Fruit fly (Drosophila melanogaster) whole organism, embryonic: ENCODE data around the gene opa.

ENCODE experiments used
- CG10959 ChIP-seq: fragments of 200-800 bp; sonication (Bioruptor generic); IDR thresholded peaks from 2 replicates; pipeline ENCODE4 v1.3.6; 2022; ENCODE audit warnings: missing biosample characterization, missing genetic modification characterization
- CG13123 ChIP-seq: fragments of 200-800 bp; sonication (Bioruptor generic); optimal IDR thresholded peaks from 2 replicates; lab custom pipeline; 2016; ENCODE audit warnings: missing biosample characterization, missing genetic modification characterization
- CG4328 ChIP-seq: fragments of 200-800 bp; sonication (Bioruptor generic); optimal IDR thresholded peaks from 3 replicates; lab custom pipeline; 2017; ENCODE audit warnings: missing biosample characterization, missing genetic modification reagents, missing genetic modification characterization
- CG6854 ChIP-seq: fragments of 200-800 bp; sonication (Bioruptor generic); optimal IDR thresholded peaks from 3 replicates; lab custom pipeline; 2017; ENCODE audit warnings: missing biosample characterization, mild to moderate bottlenecking, missing genetic modification characterization
- CG9727 ChIP-seq: fragments of 200-800 bp; sonication (Bioruptor generic); optimal IDR thresholded peaks from 3 replicates; lab custom pipeline; 2017; ENCODE audit warnings: missing biosample characterization, mild to moderate bottlenecking, missing genetic modification characterization
- HmgZ ChIP-seq: fragments of 200-800 bp; sonication (Bioruptor generic); optimal IDR thresholded peaks from 2 replicates; lab custom pipeline; 2018; ENCODE audit warnings: missing biosample characterization, mild to moderate bottlenecking, missing genetic modification characterization
- Max ChIP-seq: fragments of 200-800 bp; sonication (Bioruptor generic); optimal IDR thresholded peaks from 2 replicates; lab custom pipeline; 2016; ENCODE audit warnings: missing biosample characterization, mild to moderate bottlenecking, missing genetic modification characterization
- Nf-YA ChIP-seq: fragments of 200-800 bp; sonication (Bioruptor generic); IDR thresholded peaks from 2 replicates; pipeline ENCODE4 v1.3.6; 2022; ENCODE audit warnings: missing biosample characterization, missing genetic modification characterization
- Opbp ChIP-seq: fragments of 200-800 bp; sonication (Bioruptor generic); IDR thresholded peaks from 3 replicates; pipeline ENCODE4 v1.3.6; 2022; ENCODE audit warnings: missing biosample characterization, missing genetic modification characterization; ENCODE audit not compliant: partially characterized antibody
- klu ChIP-seq: fragments of 200-800 bp; sonication (Bioruptor generic); IDR thresholded peaks from 2 replicates; pipeline ENCODE4 v1.3.6; 2022; ENCODE audit warnings: missing biosample characterization, missing genetic modification characterization
- ssp ChIP-seq: fragments of 200-800 bp; sonication (Bioruptor generic); IDR thresholded peaks from 2 replicates; pipeline ENCODE4 v1.3.6; 2022; ENCODE audit warnings: missing biosample characterization, missing genetic modification characterization

dm6 chr3R:4809944-4810653, 42.5 kb upstream of the opa start:
- TF ChIP-seq Nf-YA (GFP tag; lab: Robert Waterston, UW) (no peak), CG13123 (no peak), klu (GFP tag; lab: Robert Waterston, UW) (no peak), CG4328 (no peak), Max (no peak), HmgZ (tag; lab: Kevin White, UChicago) (no peak), CG10959 (GFP tag; lab: Robert Waterston, UW) (no peak), CG6854 (GFP tag; lab: Kevin White, UChicago) (peak; percentile 9), Opbp (0 out of 3 replicates have a peak, but pooled peaks have one; percentile 48), CG9727 (GFP tag; lab: Kevin White, UChicago) (no peak), ssp (GFP tag; lab: Robert Waterston, UW) (no peak)
